Fruit fly (Drosophila melanogaster) whole organism, embryonic: Measurements from ENCODE around the gene frj.
A peak's percentile ranks its signal among the peaks of the same experiment; 100 is the strongest.

Experiments used
- Abd-B ChIP-seq: fragments of 200-800 bp; sonication (Bioruptor generic); optimal IDR thresholded peaks from 2 replicates; lab custom pipeline; 2018; ENCODE audit warnings: missing biosample characterization, mild to moderate bottlenecking, missing genetic modification characterization, moderate library complexity
- Atf6 ChIP-seq: fragments of 200-800 bp; sonication (Bioruptor generic); IDR thresholded peaks from 2 replicates; pipeline ENCODE4 v1.3.6; 2022; ENCODE audit warnings: missing biosample characterization, missing genetic modification characterization
- CG11560 ChIP-seq: fragments of 200-800 bp; sonication (Bioruptor generic); IDR thresholded peaks from 3 replicates; pipeline ENCODE4 v1.3.6; 2022; ENCODE audit warnings: missing biosample characterization, missing genetic modification characterization
- CG12769 ChIP-seq: fragments of 200-800 bp; sonication (Bioruptor generic); optimal IDR thresholded peaks from 2 replicates; lab custom pipeline; 2019; ENCODE audit warnings: missing biosample characterization, mild to moderate bottlenecking, missing genetic modification characterization, moderate library complexity
- CG14965 ChIP-seq: fragments of 200-800 bp; sonication (Bioruptor generic); optimal IDR thresholded peaks from 2 replicates; lab custom pipeline; 2016; ENCODE audit warnings: missing biosample characterization, missing genetic modification characterization, borderline replicate concordance
- CG15269 ChIP-seq: fragments of 200-800 bp; sonication (Bioruptor generic); optimal IDR thresholded peaks from 2 replicates; lab custom pipeline; 2018; ENCODE audit warnings: missing biosample characterization, mild to moderate bottlenecking, missing genetic modification characterization, moderate library complexity
- CG15514 ChIP-seq: fragments of 200-800 bp; sonication (Bioruptor generic); optimal IDR thresholded peaks from 3 replicates; lab custom pipeline; 2017; ENCODE audit warnings: missing biosample characterization, missing genetic modification characterization, mild to moderate bottlenecking, moderate library complexity, missing genetic modification reagents
- CG17568 ChIP-seq: fragments of 200-800 bp; sonication (Bioruptor generic); optimal IDR thresholded peaks from 2 replicates; lab custom pipeline; 2018; ENCODE audit warnings: missing biosample characterization, mild to moderate bottlenecking, missing genetic modification characterization, moderate library complexity
- CG43689 ChIP-seq: fragments of 200-800 bp; sonication (Bioruptor generic); IDR thresholded peaks from 2 replicates; pipeline ENCODE4 v1.3.6; 2022; ENCODE audit warnings: missing biosample characterization, missing genetic modification characterization
- CG8388 ChIP-seq: fragments of 200-800 bp; sonication (Bioruptor generic); optimal IDR thresholded peaks from 2 replicates; lab custom pipeline; 2019; ENCODE audit warnings: missing biosample characterization, mild to moderate bottlenecking, missing genetic modification characterization, moderate library complexity
- CG8765 ChIP-seq: fragments of 200-800 bp; sonication (Bioruptor generic); IDR thresholded peaks from 2 replicates; pipeline ENCODE4 v1.3.6; 2022; ENCODE audit warnings: missing biosample characterization, missing genetic modification characterization
- CG8944 ChIP-seq: fragments of 200-800 bp; sonication (Bioruptor generic); optimal IDR thresholded peaks from 3 replicates; lab custom pipeline; 2016; ENCODE audit warnings: missing biosample characterization, missing genetic modification characterization
- CG9215 ChIP-seq: fragments of 200-800 bp; sonication (Bioruptor generic); IDR thresholded peaks from 2 replicates; pipeline ENCODE4 v1.3.6; 2022; ENCODE audit warnings: missing biosample characterization, missing genetic modification characterization
- ERR ChIP-seq: fragments of 200-800 bp; sonication (Bioruptor generic); optimal IDR thresholded peaks from 2 replicates; lab custom pipeline; 2016; ENCODE audit warnings: missing biosample characterization, missing genetic modification characterization
- Elba2 ChIP-seq: fragments of 200-800 bp; sonication (Bioruptor generic); optimal IDR thresholded peaks from 3 replicates; lab custom pipeline; 2016; ENCODE audit warnings: missing biosample characterization, missing genetic modification characterization
- HHEX ChIP-seq: fragments of 200-800 bp; sonication (Bioruptor generic); optimal IDR thresholded peaks from 3 replicates; lab custom pipeline; 2017; ENCODE audit warnings: missing biosample characterization, mild to moderate bottlenecking, missing genetic modification characterization, missing genetic modification reagents
- Hand ChIP-seq: fragments of 200-800 bp; sonication (Bioruptor generic); optimal IDR thresholded peaks from 2 replicates; lab custom pipeline; 2017; ENCODE audit warnings: mild to moderate bottlenecking, missing biosample characterization, missing genetic modification reagents, missing genetic modification characterization
- NC2α ChIP-seq: fragments of 200-800 bp; sonication (Bioruptor generic); optimal IDR thresholded peaks from 2 replicates; lab custom pipeline; 2016; ENCODE audit warnings: missing biosample characterization, missing genetic modification characterization
- Opbp ChIP-seq: fragments of 200-800 bp; sonication (Bioruptor generic); IDR thresholded peaks from 3 replicates; pipeline ENCODE4 v1.3.6; 2022; ENCODE audit warnings: missing biosample characterization, missing genetic modification characterization; ENCODE audit not compliant: partially characterized antibody
- Optix ChIP-seq: fragments of 200-800 bp; sonication (Bioruptor generic); IDR thresholded peaks from 3 replicates; pipeline ENCODE4 v1.3.6; 2022; ENCODE audit warnings: missing biosample characterization, missing genetic modification characterization
- Scr ChIP-seq: fragments of 200-800 bp; sonication (Bioruptor generic); IDR thresholded peaks from 2 replicates; pipeline ENCODE4 v1.3.6; 2022; ENCODE audit warnings: missing biosample characterization, missing genetic modification characterization; ENCODE audit not compliant: partially characterized antibody
- Taf1 ChIP-seq: fragments of 200-800 bp; sonication (Bioruptor generic); IDR thresholded peaks from 2 replicates; pipeline ENCODE4 v1.3.6; 2022; ENCODE audit warnings: missing biosample characterization, missing genetic modification characterization
- Tbp ChIP-seq: fragments of >200 bp; optimal IDR thresholded peaks from 2 replicates; lab custom pipeline; 2018; ENCODE audit warnings: missing biosample characterization, missing genetic modification characterization
- ap ChIP-seq: fragments of 200-800 bp; sonication (Bioruptor generic); IDR thresholded peaks from 2 replicates; pipeline ENCODE4 v1.3.6; 2022; ENCODE audit warnings: missing biosample characterization, missing genetic modification characterization
- bsh ChIP-seq, 2 experiments: fragments of 200-800 bp; sonication (Bioruptor generic); optimal IDR thresholded peaks; 2 replicates each; lab custom pipeline; 2017 to 2018; ENCODE audit warnings: mild to moderate bottlenecking in 2 of 2, missing biosample characterization in 2 of 2, missing genetic modification characterization in 2 of 2, moderate library complexity in 1 of 2
- cad ChIP-seq: fragments of >200 bp; optimal IDR thresholded peaks from 2 replicates; lab custom pipeline; 2017; ENCODE audit warnings: missing biosample characterization, missing genetic modification characterization
- cg ChIP-seq: fragments of 200-800 bp; sonication (Bioruptor generic); optimal IDR thresholded peaks from 3 replicates; lab custom pipeline; 2019; ENCODE audit warnings: missing biosample characterization, mild to moderate bottlenecking, missing genetic modification characterization, moderate library complexity
- da ChIP-seq: fragments of 200-800 bp; sonication (Bioruptor generic); optimal IDR thresholded peaks from 2 replicates; lab custom pipeline; 2016; ENCODE audit warnings: missing biosample characterization, missing genetic modification characterization
- fd96Cb ChIP-seq: fragments of 200-800 bp; sonication (Bioruptor generic); optimal IDR thresholded peaks from 2 replicates; lab custom pipeline; 2018; ENCODE audit warnings: missing biosample characterization, mild to moderate bottlenecking, missing genetic modification characterization, moderate library complexity
- gce ChIP-seq: fragments of 200-800 bp; sonication (Bioruptor generic); IDR thresholded peaks from 3 replicates; pipeline ENCODE4 v1.3.6; 2022; ENCODE audit warnings: missing biosample characterization, missing genetic modification characterization
- gro ChIP-seq: fragments of 200-800 bp; sonication (Bioruptor generic); optimal IDR thresholded peaks from 2 replicates; lab custom pipeline; 2016; ENCODE audit warnings: missing biosample characterization, missing genetic modification characterization
- gt ChIP-seq: fragments of 200-800 bp; sonication (Bioruptor generic); IDR thresholded peaks from 2 replicates; pipeline ENCODE4 v1.3.6; 2022; ENCODE audit warnings: missing biosample characterization, missing genetic modification characterization
- kay ChIP-seq: fragments of 200-800 bp; sonication (Bioruptor generic); optimal IDR thresholded peaks from 2 replicates; lab custom pipeline; 2016; ENCODE audit warnings: missing biosample characterization, missing genetic modification characterization
- lmd ChIP-seq: fragments of 200-800 bp; sonication (Bioruptor generic); IDR thresholded peaks from 2 replicates; pipeline ENCODE4 v1.3.6; 2022; ENCODE audit warnings: missing biosample characterization, missing genetic modification characterization
- mirr ChIP-seq: fragments of 200-800 bp; sonication (Bioruptor generic); optimal IDR thresholded peaks from 3 replicates; lab custom pipeline; 2018; ENCODE audit warnings: missing biosample characterization, mild to moderate bottlenecking, missing genetic modification characterization
- odd ChIP-seq: fragments of 200-800 bp; sonication (Bioruptor generic); optimal IDR thresholded peaks from 2 replicates; lab custom pipeline; 2017; ENCODE audit warnings: missing biosample characterization, mild to moderate bottlenecking, missing genetic modification characterization
- prd ChIP-seq, 3 experiments: fragments of >200 bp in 2 of 3; fragments of 200-800 bp in 1 of 3; sonication (Bioruptor generic) in 1 of 3; optimal IDR thresholded peaks in 2 of 3; IDR thresholded peaks in 1 of 3; 2 replicates in 2 of 3; 3 replicates in 1 of 3; pipeline versions ENCODE4 v1.3.6 to Lab custom; 2017 to 2022; ENCODE audit warnings: missing biosample characterization in 1 of 3, missing genetic modification characterization in 1 of 3
- ranshi ChIP-seq: fragments of 200-800 bp; sonication (Bioruptor generic); IDR thresholded peaks from 2 replicates; pipeline ENCODE4 v1.3.6; 2022; ENCODE audit warnings: missing biosample characterization, missing genetic modification characterization
- stc ChIP-seq: fragments of 200-800 bp; sonication (Bioruptor generic); IDR thresholded peaks from 2 replicates; pipeline ENCODE4 v1.3.6; 2022; ENCODE audit warnings: missing biosample characterization, missing genetic modification characterization
- stwl ChIP-seq: fragments of 200-800 bp; sonication (Bioruptor generic); optimal IDR thresholded peaks from 3 replicates; lab custom pipeline; 2018; ENCODE audit warnings: missing biosample characterization, mild to moderate bottlenecking, missing genetic modification characterization, moderate library complexity
- toy ChIP-seq: fragments of 200-800 bp; sonication (Bioruptor generic); IDR thresholded peaks from 2 replicates; pipeline ENCODE4 v1.3.6; 2022; ENCODE audit warnings: missing biosample characterization, missing genetic modification characterization
- ttk ChIP-seq: fragments of 200-800 bp; sonication (Bioruptor generic); IDR thresholded peaks from 2 replicates; pipeline ENCODE4 v2.1.2; 2022; ENCODE audit warnings: missing biosample characterization, missing genetic modification characterization
- usp ChIP-seq: fragments of >200 bp; optimal IDR thresholded peaks from 2 replicates; lab custom pipeline; 2017; ENCODE audit warnings: missing biosample characterization, missing genetic modification characterization
- vfl ChIP-seq: fragments of 200-800 bp; sonication (Bioruptor generic); optimal IDR thresholded peaks from 2 replicates; lab custom pipeline; 2016; ENCODE audit warnings: missing biosample characterization, missing genetic modification characterization
- wek ChIP-seq: fragments of 200-800 bp; sonication (Bioruptor generic); optimal IDR thresholded peaks from 3 replicates; lab custom pipeline; 2018; ENCODE audit warnings: missing biosample characterization, mild to moderate bottlenecking, missing genetic modification characterization, moderate library complexity
- zf30C ChIP-seq: fragments of 200-800 bp; sonication (Bioruptor generic); optimal IDR thresholded peaks from 3 replicates; lab custom pipeline; 2018; ENCODE audit warnings: missing biosample characterization, mild to moderate bottlenecking, missing genetic modification characterization

The frj gene

dm6 chr2L:6467509-6467908 lies 11.7 kb downstream of the frj start, which contains the start of gene HemK1 (continued):
- no peak for TF ChIP-seq prd (optimal IDR thresholded peaks at IDR 0.05; lab: Kevin White, UChicago)
- no peak for TF ChIP-seq prd (GFP tag; IDR thresholded peaks at IDR 0.05; lab: Robert Waterston, UW)
- TF ChIP-seq CG9215 (GFP tag; lab: Robert Waterston, UW), result no peak
- no peak for TF ChIP-seq CG17568 (GFP tag; lab: Kevin White, UChicago)
- no peak for TF ChIP-seq gce (GFP tag; lab: Robert Waterston, UW)
- no peak for TF ChIP-seq usp (GFP tag; lab: Kevin White, UChicago)
- no peak for TF ChIP-seq ranshi (GFP tag; lab: Robert Waterston, UW)
- no peak for TF ChIP-seq CG8388 (GFP tag; lab: Kevin White, UChicago)
- no peak for TF ChIP-seq CG14965
- TF ChIP-seq vfl, result no peak
- TF ChIP-seq CG11560, result no peak
- peak; percentile 66 for TF ChIP-seq stwl (tag; lab: Kevin White, UChicago)
- no peak for TF ChIP-seq stc (GFP tag; lab: Robert Waterston, UW)
- no peak for TF ChIP-seq cad (GFP tag; lab: Kevin White, UChicago)
- no peak for TF ChIP-seq ttk
- no peak for TF ChIP-seq fd96Cb (tag; lab: Kevin White, UChicago)
- no peak for TF ChIP-seq Optix (GFP tag; lab: Robert Waterston, UW)
- TF ChIP-seq Taf1, result no peak
- no peak for TF ChIP-seq odd (GFP tag; lab: Kevin White, UChicago)
- TF ChIP-seq cg (GFP tag; lab: Kevin White, UChicago), result no peak
- TF ChIP-seq ERR (GFP tag; lab: Kevin White, UChicago), result peak; percentile 18
- peak; percentile 53; the same call in 1 of the 3 replicates for TF ChIP-seq Opbp
- no peak for TF ChIP-seq da (GFP tag; lab: Kevin White, UChicago)
- no peak for TF ChIP-seq lmd (GFP tag; lab: Robert Waterston, UW)
- TF ChIP-seq CG15514 (GFP tag; lab: Kevin White, UChicago), result peak; percentile 84
- TF ChIP-seq Tbp (GFP tag; lab: Kevin White, UChicago), result no peak
- TF ChIP-seq CG12769 (tag; lab: Kevin White, UChicago), result peak; percentile 50
- no peak for TF ChIP-seq zf30C (GFP tag; lab: Kevin White, UChicago)
- TF ChIP-seq Atf6 (GFP tag; lab: Robert Waterston, UW), result 0 out of 2 replicates have a peak, but pooled peaks have one; percentile 21
- no peak for TF ChIP-seq Hand
- no peak for TF ChIP-seq ap (GFP tag; lab: Robert Waterston, UW)
- TF ChIP-seq NC2α (GFP tag; lab: Kevin White, UChicago), result no peak
- no peak for TF ChIP-seq Abd-B
- TF ChIP-seq HHEX (GFP tag; lab: Kevin White, UChicago), result no peak
- no peak for TF ChIP-seq CG8765
- no peak for TF ChIP-seq toy (GFP tag; lab: Robert Waterston, UW)
- TF ChIP-seq CG43689 (GFP tag; lab: Robert Waterston, UW), result no peak
- no peak for TF ChIP-seq CG15269 (tag; lab: Kevin White, UChicago)
- no peak for TF ChIP-seq bsh (GFP tag; optimal IDR thresholded peaks at IDR 0.05; lab: Kevin White, UChicago)
- no peak for TF ChIP-seq CG8944
- TF ChIP-seq Scr (GFP tag; lab: Robert Waterston, UW), result peak; percentile 50
- TF ChIP-seq wek (GFP tag; lab: Kevin White, UChicago), result no peak
- TF ChIP-seq mirr (GFP tag; lab: Kevin White, UChicago), result peak; percentile 0
- TF ChIP-seq gro (GFP tag; lab: Kevin White, UChicago), result peak; percentile 40
- no peak for TF ChIP-seq Elba2 (GFP tag; lab: Kevin White, UChicago)
- no peak for TF ChIP-seq kay (GFP tag; lab: Kevin White, UChicago)
- TF ChIP-seq gt (GFP tag; lab: Robert Waterston, UW), result no peak
